Worm (Caenorhabditis elegans): ENCODE measurements around the gene T19D12.4.

DNA sequence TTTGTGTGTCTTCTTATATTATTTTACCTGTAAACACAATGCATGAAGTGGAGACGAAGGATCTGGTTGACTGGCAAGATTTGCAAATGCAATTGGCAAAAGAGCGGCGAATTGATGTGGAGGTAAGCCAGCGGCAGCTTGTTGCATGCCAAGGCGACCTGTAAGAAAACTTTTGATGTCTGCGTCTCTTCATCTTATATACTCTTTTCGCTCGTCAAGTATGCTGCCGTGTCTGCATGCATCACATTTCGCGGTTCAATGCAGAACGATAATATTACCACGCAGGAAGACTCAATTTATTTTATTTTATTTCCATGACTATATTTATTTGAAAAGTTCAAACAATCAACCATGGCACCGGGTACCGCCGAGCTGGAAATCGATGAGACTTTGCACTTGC, 29.9 kb upstream of the T19D12.4 start, which contains the start of gene vps-33.2:
- no peak for TF ChIP-seq hmbx-1 (tag; optimal IDR thresholded peaks at IDR 0.05)
- no peak for TF ChIP-seq ets-7 (tag; optimal IDR thresholded peaks at IDR 0.05)
- TF ChIP-seq tbx-11 (GFP tag; IDR thresholded peaks at IDR 0.05): no peak
- no peak for TF ChIP-seq B0310.2 (tag; optimal IDR thresholded peaks at IDR 0.05)
- no peak for TF ChIP-seq ama-1 (optimal IDR thresholded peaks at IDR 0.05)
- no peak for TF ChIP-seq flt-1 (GFP tag; IDR thresholded peaks at IDR 0.05)
- no peak for TF ChIP-seq hmg-4 (GFP tag; optimal IDR thresholded peaks at IDR 0.05)
- no peak for TF ChIP-seq ceh-13 (GFP tag; optimal IDR thresholded peaks at IDR 0.05)
- TF ChIP-seq tbx-37 (GFP tag; conservative IDR thresholded peaks at IDR 0.05): no peak
- no peak for TF ChIP-seq F13C5.2 (tag; optimal IDR thresholded peaks at IDR 0.05)
- TF ChIP-seq pes-1 (GFP tag; IDR thresholded peaks at IDR 0.05): no peak
- TF ChIP-seq sea-1 (GFP tag; conservative IDR thresholded peaks at IDR 0.05): no peak
- TF ChIP-seq scrt-1 (GFP tag; IDR thresholded peaks at IDR 0.05): no peak
